Fruit fly (Drosophila melanogaster) whole organism, prepupa: Measurements from ENCODE around the gene Smr.

Experiments
- CG31627 ChIP-seq: fragments of 200-800 bp; sonication (Bioruptor generic); optimal IDR thresholded peaks from 3 replicates; lab custom pipeline; 2016; ENCODE audit warnings: missing biosample characterization, missing genetic modification characterization
- CG6808 ChIP-seq: fragments of 200-800 bp; sonication (Bioruptor generic); optimal IDR thresholded peaks from 3 replicates; lab custom pipeline; 2017; ENCODE audit warnings: missing biosample characterization, missing genetic modification characterization, mild to moderate bottlenecking, moderate library complexity, missing genetic modification reagents
- Ets21C ChIP-seq: fragments of 200-800 bp; sonication (Bioruptor generic); optimal IDR thresholded peaks from 3 replicates; lab custom pipeline; 2016; ENCODE audit warnings: missing biosample characterization, missing genetic modification characterization
- Hr38 ChIP-seq: sonication (Bioruptor generic); optimal IDR thresholded peaks from 2 replicates; lab custom pipeline; 2016; ENCODE audit warnings: missing biosample characterization, missing genetic modification characterization
- dsx ChIP-seq: fragments of 200-800 bp; optimal IDR thresholded peaks from 3 replicates; lab custom pipeline; 2019; ENCODE audit warnings: missing biosample characterization, mild to moderate bottlenecking, missing genetic modification characterization, moderate library complexity; ENCODE audit not compliant: poor library complexity, severe bottlenecking
- lz ChIP-seq: fragments of 200-800 bp; sonication (Bioruptor generic); optimal IDR thresholded peaks from 3 replicates; lab custom pipeline; 2016; ENCODE audit warnings: missing biosample characterization, missing genetic modification characterization

dm6 chrX:12708306-12708705 is 34.1 kb downstream of the Smr start:
- TF ChIP-seq Ets21C (no peak), lz (no peak), CG31627 (GFP tag; lab: Kevin White, UChicago) (no peak), CG6808 (no peak), dsx (GFP tag; lab: Kevin White, UChicago) (no peak), Hr38 (GFP tag; lab: Kevin White, UChicago) (no peak)
